In the genomic region with DNA sequence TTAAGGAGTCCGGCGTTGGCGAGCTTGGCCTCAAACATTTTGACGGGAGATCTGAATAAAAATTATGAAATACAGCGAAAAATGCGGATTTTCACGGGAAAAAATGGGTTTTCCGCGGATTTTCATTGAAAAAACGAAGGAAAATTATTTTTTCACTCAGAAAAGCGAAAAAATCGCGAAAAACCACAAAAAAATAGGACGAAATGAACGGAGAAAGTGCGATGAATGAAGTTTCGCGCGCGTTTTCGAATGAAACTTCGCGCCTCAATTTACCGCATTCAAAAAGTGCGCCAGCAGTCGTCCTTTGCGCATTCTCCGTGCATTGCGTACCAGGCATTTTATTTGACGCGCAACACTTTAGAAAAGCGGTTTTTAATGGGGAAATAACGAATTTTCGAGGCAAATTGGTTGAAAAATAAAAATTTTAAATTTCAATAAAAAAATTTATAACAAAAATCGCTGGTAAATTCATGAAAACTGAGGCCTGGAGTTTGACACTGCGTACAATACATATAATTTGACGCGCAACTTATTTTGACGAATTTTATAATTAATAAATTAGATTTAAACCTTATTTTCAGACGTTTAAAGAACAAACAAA, we compare ENCODE assay signal across 4 worm cellular contexts.
A peak's percentile ranks its signal among the peaks of the same experiment; 100 is the strongest.
TF ChIP-seq lines count a peak whose summit lies in the region.

TSS of gene pcn-1 (minus strand) at position 51 of the 601 bp plus-strand sequence.

TF ChIP-seq in whole organism, L2 larva, 48 proteins besides CTCF, POLR2A, EP300 and RAD21 (continues in another document):
- TF ChIP-seq skn-1 (tag; optimal IDR thresholded peaks at IDR 0.05; lab: Kevin White, UChicago) = no peak
- no peak for TF ChIP-seq lin-39 (tag; optimal IDR thresholded peaks at IDR 0.05; lab: Kevin White, UChicago)
- TF ChIP-seq nhr-6 (tag; optimal IDR thresholded peaks at IDR 0.05; lab: Kevin White, UChicago) = peak; percentile 83
- peak; percentile 83 for TF ChIP-seq Y55F3AM.14 (GFP tag; optimal IDR thresholded peaks at IDR 0.05; lab: Kevin White, UChicago)
- peak; percentile 73 for TF ChIP-seq nhr-77 (tag; optimal IDR thresholded peaks at IDR 0.05; lab: Kevin White, UChicago)
- peak; percentile 53 for TF ChIP-seq ZK546.5 (tag; optimal IDR thresholded peaks at IDR 0.05; lab: Kevin White, UChicago)
- TF ChIP-seq R02D3.7 (tag; optimal IDR thresholded peaks at IDR 0.05; lab: Kevin White, UChicago) = peak; percentile 68
- peak; percentile 20 for TF ChIP-seq mbf-1 (tag; optimal IDR thresholded peaks at IDR 0.05; lab: Kevin White, UChicago)
- peak; percentile 61 for TF ChIP-seq nhr-10 (tag; optimal IDR thresholded peaks at IDR 0.05; lab: Kevin White, UChicago)
- TF ChIP-seq ztf-1 (GFP tag; conservative IDR thresholded peaks at IDR 0.05; lab: Robert Waterston, UW) = 0 out of 2 replicates have a peak, but pooled peaks have one; percentile 43
- peak; percentile 51 for TF ChIP-seq blmp-1 (tag; optimal IDR thresholded peaks at IDR 0.05; lab: Kevin White, UChicago; ENCODE audit: insufficient read depth)
- TF ChIP-seq alr-1 (tag; optimal IDR thresholded peaks at IDR 0.05; lab: Kevin White, UChicago) = no peak
- no peak for TF ChIP-seq ztf-11 (tag; optimal IDR thresholded peaks at IDR 0.05; lab: Kevin White, UChicago)
- TF ChIP-seq lsy-2 (tag; optimal IDR thresholded peaks at IDR 0.05; lab: Kevin White, UChicago) = peak; percentile 94 to 96
- TF ChIP-seq crh-2 (tag; optimal IDR thresholded peaks at IDR 0.05; lab: Kevin White, UChicago) = peak; percentile 97
- peak in 1 of 2 experiments; percentile 14 for TF ChIP-seq mdl-1 (tag; optimal IDR thresholded peaks at IDR 0.05; lab: Kevin White, UChicago)
- peak; percentile 75 for TF ChIP-seq dmd-4 (tag; optimal IDR thresholded peaks at IDR 0.05; lab: Kevin White, UChicago)
- TF ChIP-seq ztf-4 (tag; optimal IDR thresholded peaks at IDR 0.05; lab: Kevin White, UChicago) = peak; percentile 78
- no peak for TF ChIP-seq aly-2 (tag; optimal IDR thresholded peaks at IDR 0.05; lab: Kevin White, UChicago)
- TF ChIP-seq unc-55 (GFP tag; optimal IDR thresholded peaks at IDR 0.05; lab: Kevin White, UChicago) = peak; percentile 94

TF ChIP-seq in whole organism, L4 larva, 104 proteins besides CTCF, POLR2A, EP300 and RAD21 (continues in another document):
- TF ChIP-seq vab-7 (GFP tag; IDR thresholded peaks at IDR 0.05; lab: Robert Waterston, UW) (peak; percentile 57), F10B5.3 (tag; optimal IDR thresholded peaks at IDR 0.05; lab: Kevin White, UChicago) (peak; percentile 87), mxl-3 (GFP tag; optimal IDR thresholded peaks at IDR 0.05; lab: Kevin White, UChicago) (peak; percentile 36), ctbp-1 (GFP tag; IDR thresholded peaks at IDR 0.05; lab: Robert Waterston, UW) (peak; percentile 82), T20F7.1 (GFP tag; optimal IDR thresholded peaks at IDR 0.05; lab: Kevin White, UChicago) (no peak), arid-1 (GFP tag; conservative IDR thresholded peaks at IDR 0.05; lab: Robert Waterston, UW) (peak; percentile 85), spr-3 (GFP tag; optimal IDR thresholded peaks at IDR 0.05; lab: Kevin White, UChicago) (peak; percentile 92), attf-4 (tag; optimal IDR thresholded peaks at IDR 0.05; lab: Kevin White, UChicago) (no peak), skn-1 (tag; optimal IDR thresholded peaks at IDR 0.05; lab: Kevin White, UChicago) (no peak), lin-38 (GFP tag; IDR thresholded peaks at IDR 0.05; lab: Robert Waterston, UW) (peak; percentile 94), F44E2.7 (GFP tag; IDR thresholded peaks at IDR 0.05; lab: Robert Waterston, UW) (no peak), ama-1 (optimal IDR thresholded peaks at IDR 0.05; lab: Kevin White, UChicago) (peak; percentile 70), hlh-11 (tag; optimal IDR thresholded peaks at IDR 0.05; lab: Kevin White, UChicago) (peak; percentile 94), lin-1 (GFP tag; IDR thresholded peaks at IDR 0.05; lab: Robert Waterston, UW) (peak; percentile 71), madf-9 (GFP tag; conservative IDR thresholded peaks at IDR 0.05; lab: Robert Waterston, UW) (peak; percentile 86), ztf-7 (tag; optimal IDR thresholded peaks at IDR 0.05; lab: Kevin White, UChicago) (peak; percentile 78), saeg-2 (GFP tag; IDR thresholded peaks at IDR 0.05; lab: Robert Waterston, UW) (peak; percentile 89), nhr-11 (tag; optimal IDR thresholded peaks at IDR 0.05; lab: Kevin White, UChicago) (peak; percentile 89), nhr-41 (GFP tag; IDR thresholded peaks at IDR 0.05; lab: Robert Waterston, UW) (no peak), lsy-2 (tag; optimal IDR thresholded peaks at IDR 0.05; lab: Kevin White, UChicago) (peak; percentile 68 to 96), zfp-2 (tag; optimal IDR thresholded peaks at IDR 0.05; lab: Kevin White, UChicago) (peak; percentile 79), hif-1 (tag; optimal IDR thresholded peaks at IDR 0.05; lab: Kevin White, UChicago) (peak; percentile 80 to 87)

TF ChIP-seq in whole organism, late embryonic, 69 proteins besides CTCF, POLR2A, EP300 and RAD21 (continues in another document):
- TF ChIP-seq ets-4 (tag; optimal IDR thresholded peaks at IDR 0.05; lab: Kevin White, UChicago) (no peak), C38D4.7 (GFP tag; optimal IDR thresholded peaks at IDR 0.05; lab: Kevin White, UChicago) (no peak), syd-9 (tag; optimal IDR thresholded peaks at IDR 0.05; lab: Kevin White, UChicago) (no peak), ceh-18 (tag; optimal IDR thresholded peaks at IDR 0.05; lab: Kevin White, UChicago) (peak; percentile 51), tbx-7 (tag; optimal IDR thresholded peaks at IDR 0.05; lab: Kevin White, UChicago) (no peak), ceh-30 (tag; optimal IDR thresholded peaks at IDR 0.05; lab: Kevin White, UChicago) (peak; percentile 75), nfya-1 (tag; optimal IDR thresholded peaks at IDR 0.05; lab: Kevin White, UChicago) (peak; percentile 62), Y22D7AL.16 (tag; optimal IDR thresholded peaks at IDR 0.05; lab: Kevin White, UChicago) (no peak), unc-42 (tag; optimal IDR thresholded peaks at IDR 0.05; lab: Kevin White, UChicago) (peak; percentile 65), nhr-11 (tag; optimal IDR thresholded peaks at IDR 0.05; lab: Kevin White, UChicago) (no peak), hlh-13 (GFP tag; optimal IDR thresholded peaks at IDR 0.05; lab: Kevin White, UChicago) (no peak), pros-1 (tag; optimal IDR thresholded peaks at IDR 0.05; lab: Kevin White, UChicago) (peak; percentile 40), ahr-1 (tag; optimal IDR thresholded peaks at IDR 0.05; lab: Kevin White, UChicago) (no peak), ttx-3 (tag; optimal IDR thresholded peaks at IDR 0.05; lab: Kevin White, UChicago) (peak; percentile 21), ceh-34 (tag; optimal IDR thresholded peaks at IDR 0.05; lab: Kevin White, UChicago) (peak; percentile 53), npax-4 (tag; optimal IDR thresholded peaks at IDR 0.05; lab: Kevin White, UChicago) (no peak), madf-2 (tag; optimal IDR thresholded peaks at IDR 0.05; lab: Kevin White, UChicago) (peak; percentile 71), T23F11.4 (GFP tag; optimal IDR thresholded peaks at IDR 0.05; lab: Kevin White, UChicago) (peak; percentile 38), tbx-2 (tag; optimal IDR thresholded peaks at IDR 0.05; lab: Kevin White, UChicago) (peak; percentile 62), ceh-31 (tag; optimal IDR thresholded peaks at IDR 0.05; lab: Kevin White, UChicago) (peak; percentile 69), K09A11.1 (tag; optimal IDR thresholded peaks at IDR 0.05; lab: Kevin White, UChicago; ENCODE audit: insufficient read depth) (peak; percentile 31), ref-2 (tag; optimal IDR thresholded peaks at IDR 0.05; lab: Kevin White, UChicago) (peak; percentile 25), zip-5 (tag; optimal IDR thresholded peaks at IDR 0.05; lab: Kevin White, UChicago) (no peak), unc-86 (tag; optimal IDR thresholded peaks at IDR 0.05; lab: Kevin White, UChicago) (peak; percentile 49)

TF ChIP-seq in whole organism, mixed stage, embryonic, 35 proteins besides CTCF, POLR2A, EP300 and RAD21 (continues in another document):
- TF ChIP-seq nhr-237 (tag; optimal IDR thresholded peaks at IDR 0.05; lab: Kevin White, UChicago) (peak; percentile 57), tbx-8 (GFP tag; optimal IDR thresholded peaks at IDR 0.05; lab: Kevin White, UChicago) (peak; percentile 32), mls-2 (tag; optimal IDR thresholded peaks at IDR 0.05; lab: Kevin White, UChicago) (peak; percentile 27), ceh-83 (GFP tag; optimal IDR thresholded peaks at IDR 0.05; lab: Kevin White, UChicago) (no peak), nhr-12 (tag; optimal IDR thresholded peaks at IDR 0.05; lab: Kevin White, UChicago) (no peak), nhr-28 (tag; optimal IDR thresholded peaks at IDR 0.05; lab: Kevin White, UChicago) (no peak), cnd-1 (tag; optimal IDR thresholded peaks at IDR 0.05; lab: Kevin White, UChicago) (peak; percentile 33), drap-1 (GFP tag; optimal IDR thresholded peaks at IDR 0.05; lab: Kevin White, UChicago) (peak; percentile 38), sptf-1 (tag; optimal IDR thresholded peaks at IDR 0.05; lab: Kevin White, UChicago) (peak; percentile 74), unc-39 (tag; optimal IDR thresholded peaks at IDR 0.05; lab: Kevin White, UChicago) (no peak), snpc-4 (tag; optimal IDR thresholded peaks at IDR 0.05; lab: Kevin White, UChicago) (no peak), blmp-1 (tag; optimal IDR thresholded peaks at IDR 0.05; lab: Kevin White, UChicago) (peak; percentile 39), elt-1 (tag; optimal IDR thresholded peaks at IDR 0.05; lab: Kevin White, UChicago; ENCODE audit: borderline replicate concordance, insufficient read depth) (no peak), lin-13 (tag; optimal IDR thresholded peaks at IDR 0.05; lab: Kevin White, UChicago) (peak; percentile 97), elt-3 (tag; optimal IDR thresholded peaks at IDR 0.05; lab: Kevin White, UChicago) (no peak), unc-120 (tag; optimal IDR thresholded peaks at IDR 0.05; lab: Kevin White, UChicago; ENCODE audit: poor library complexity, severe bottlenecking) (peak; percentile 22), ceh-39 (tag; optimal IDR thresholded peaks at IDR 0.05; lab: Kevin White, UChicago) (peak; percentile 81), pha-4 (tag; optimal IDR thresholded peaks at IDR 0.05; lab: Kevin White, UChicago) (peak; percentile 79), lsy-2 (tag; optimal IDR thresholded peaks at IDR 0.05; lab: Kevin White, UChicago) (peak; percentile 82), bed-3 (GFP tag; optimal IDR thresholded peaks at IDR 0.05; lab: Kevin White, UChicago) (no peak), mab-5 (tag; optimal IDR thresholded peaks at IDR 0.05; lab: Kevin White, UChicago) (peak; percentile 76), ham-2 (GFP tag; optimal IDR thresholded peaks at IDR 0.05; lab: Kevin White, UChicago) (no peak), ces-1 (GFP tag; optimal IDR thresholded peaks at IDR 0.05; lab: Kevin White, UChicago) (peak; percentile 86), nhr-2 (tag; optimal IDR thresholded peaks at IDR 0.05; lab: Kevin White, UChicago) (peak; percentile 56), ceh-43 (GFP tag; optimal IDR thresholded peaks at IDR 0.05; lab: Kevin White, UChicago) (peak; percentile 45), unc-62 (GFP tag; optimal IDR thresholded peaks at IDR 0.05; lab: Kevin White, UChicago) (no peak), mep-1 (tag; optimal IDR thresholded peaks at IDR 0.05; lab: Kevin White, UChicago) (peak; percentile 89)
